Worm (Caenorhabditis elegans) whole organism, late embryonic: ENCODE data around the gene B0410.3.

Source experiments
- ama-1 ChIP-seq: fragments of 150-350 bp; optimal IDR thresholded peaks from 2 replicates; lab custom pipeline; 2014
- hlh-15 ChIP-seq: sonication (generic microtip); optimal IDR thresholded peaks from 2 replicates; lab custom pipeline; 2016; ENCODE audit warnings: missing genetic modification characterization, missing compliant biosample characterization
- hlh-6 ChIP-seq: sonication (generic microtip); optimal IDR thresholded peaks from 2 replicates; lab custom pipeline; 2016; ENCODE audit warnings: missing genotype, missing genetic modification characterization, missing compliant biosample characterization
- hlh-8 ChIP-seq: sonication (generic microtip); optimal IDR thresholded peaks from 2 replicates; lab custom pipeline; 2016; ENCODE audit warnings: missing genotype, missing genetic modification characterization, missing compliant biosample characterization
- mec-3 ChIP-seq: sonication (generic microtip); optimal IDR thresholded peaks from 2 replicates; lab custom pipeline; 2016; ENCODE audit warnings: borderline replicate concordance, missing genetic modification characterization, missing compliant biosample characterization
- nfya-1 ChIP-seq: sonication (generic microtip); optimal IDR thresholded peaks from 2 replicates; lab custom pipeline; 2017; ENCODE audit warnings: missing genetic modification characterization, mild to moderate bottlenecking, missing compliant biosample characterization, antibody characterized with exemption, moderate library complexity
- nhr-11 ChIP-seq: fragments of 150-350 bp; optimal IDR thresholded peaks from 2 replicates; lab custom pipeline; 2014; ENCODE audit warnings: missing biosample characterization, missing genetic modification characterization
- npax-4 ChIP-seq: sonication (generic microtip); optimal IDR thresholded peaks from 2 replicates; lab custom pipeline; 2016; ENCODE audit warnings: missing genetic modification characterization, missing compliant biosample characterization
- pha-4 ChIP-seq: fragments of 150-350 bp; optimal IDR thresholded peaks from 2 replicates; lab custom pipeline; 2018; ENCODE audit warnings: missing biosample characterization, missing genetic modification reagents, missing genetic modification characterization
- sox-4 ChIP-seq: sonication (generic microtip); optimal IDR thresholded peaks from 2 replicates; lab custom pipeline; 2017; ENCODE audit warnings: mild to moderate bottlenecking, missing genetic modification characterization, inconsistent platforms, missing compliant biosample characterization
- syd-9 ChIP-seq: sonication (generic microtip); optimal IDR thresholded peaks from 2 replicates; lab custom pipeline; 2016; ENCODE audit warnings: mild to moderate bottlenecking, missing genetic modification characterization, moderate library complexity, missing compliant biosample characterization
- unc-86 ChIP-seq: sonication (generic microtip); optimal IDR thresholded peaks from 2 replicates; lab custom pipeline; 2016; ENCODE audit warnings: missing genetic modification characterization, missing compliant biosample characterization

- TF ChIP-seq sox-4, result no peak
- TF ChIP-seq ama-1 (lab: Kevin White, UChicago), result no peak
- no peak for TF ChIP-seq hlh-6 (tag; lab: Kevin White, UChicago)
- TF ChIP-seq hlh-8, result no peak
- TF ChIP-seq unc-86 (tag; lab: Kevin White, UChicago), result no peak
- no peak for TF ChIP-seq syd-9 (tag; lab: Kevin White, UChicago)
- TF ChIP-seq mec-3 (tag; lab: Kevin White, UChicago), result no peak
- TF ChIP-seq nfya-1 (tag; lab: Kevin White, UChicago), result no peak
- no peak for TF ChIP-seq pha-4 (tag; lab: Kevin White, UChicago)
- no peak for TF ChIP-seq nhr-11 (tag; lab: Kevin White, UChicago)
- TF ChIP-seq hlh-15 (tag; lab: Kevin White, UChicago), result no peak
- no peak for TF ChIP-seq npax-4
Observed at ce11 chrX:2890041-2890650, 1.1 kb downstream of the B0410.3 start.
